Worm (Caenorhabditis elegans): ENCODE data around the gene math-26.

DNA sequence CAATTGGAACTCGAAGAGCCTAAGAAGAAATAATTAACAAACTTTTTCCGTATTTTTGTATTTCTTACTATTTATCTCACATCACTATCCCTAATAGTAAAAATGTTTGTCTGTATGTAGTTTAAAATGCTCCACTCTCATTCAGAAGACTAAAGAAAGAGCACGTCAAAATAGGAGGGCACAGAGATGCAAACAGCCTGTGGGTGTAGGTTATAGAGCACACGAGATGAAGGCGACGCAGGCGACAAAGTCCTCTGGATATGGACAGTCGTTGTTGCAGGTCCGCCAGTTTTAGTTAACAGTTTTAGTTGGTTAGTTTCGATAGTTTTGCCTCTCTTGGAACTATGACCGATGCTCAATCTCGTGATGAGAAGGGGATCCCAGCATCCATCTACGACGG is 39.5 kb upstream of the math-26 start, which contains the start of gene ceh-82:
- TF ChIP-seq flt-1 (GFP tag; IDR thresholded peaks at IDR 0.05) = no peak
- no peak for TF ChIP-seq tbx-11 (GFP tag; IDR thresholded peaks at IDR 0.05)
- no peak for TF ChIP-seq ama-1 (optimal IDR thresholded peaks at IDR 0.05)
